Worm (Caenorhabditis elegans): ENCODE data around the gene math-13.

math-13 gene

ce11 chrII:1922665-1923187, 47.0 kb downstream of the math-13 start, which contains the start of the genes bath-2 and F52C6.4:
bath-2 (minus strand) TSS chrII:1922765.
F52C6.4 (plus strand) TSS chrII:1923137.
- TF ChIP-seq snpc-4 (tag; optimal IDR thresholded peaks at IDR 0.05) (no peak), ham-2 (GFP tag; optimal IDR thresholded peaks at IDR 0.05) (no peak), cnd-1 (tag; optimal IDR thresholded peaks at IDR 0.05) (no peak), elt-3 (tag; optimal IDR thresholded peaks at IDR 0.05) (no peak), mls-2 (tag; optimal IDR thresholded peaks at IDR 0.05) (no peak), elt-1 (tag; optimal IDR thresholded peaks at IDR 0.05; ENCODE audit: borderline replicate concordance, insufficient read depth) (no peak), sem-2 (GFP tag; optimal IDR thresholded peaks at IDR 0.05) (no peak), zip-8 (tag; optimal IDR thresholded peaks at IDR 0.05) (no peak), ceh-39 (tag; optimal IDR thresholded peaks at IDR 0.05) (no peak), nhr-237 (tag; optimal IDR thresholded peaks at IDR 0.05) (no peak), lsy-2 (tag; optimal IDR thresholded peaks at IDR 0.05) (no peak), mep-1 (tag; optimal IDR thresholded peaks at IDR 0.05) (no peak), unc-62 (GFP tag; optimal IDR thresholded peaks at IDR 0.05) (no peak), unc-39 (tag; optimal IDR thresholded peaks at IDR 0.05) (no peak), bed-3 (GFP tag; optimal IDR thresholded peaks at IDR 0.05) (no peak), nhr-76 (tag; optimal IDR thresholded peaks at IDR 0.05) (no peak), nhr-2 (tag; optimal IDR thresholded peaks at IDR 0.05) (no peak), nhr-28 (tag; optimal IDR thresholded peaks at IDR 0.05) (no peak), ces-1 (GFP tag; optimal IDR thresholded peaks at IDR 0.05) (no peak)

ce11 chrII:1924459-1924858, 48.7 kb downstream of the math-13 start, which contains the start of gene F52C6.3:
F52C6.3 (plus strand) TSS chrII:1924759.
- TF ChIP-seq M03D4.4 (tag; optimal IDR thresholded peaks at IDR 0.05) (no peak), sptf-1 (tag; optimal IDR thresholded peaks at IDR 0.05) (no peak), ceh-39 (tag; optimal IDR thresholded peaks at IDR 0.05) (no peak), unc-62 (GFP tag; optimal IDR thresholded peaks at IDR 0.05) (no peak), ham-2 (GFP tag; optimal IDR thresholded peaks at IDR 0.05) (no peak), mab-5 (tag; optimal IDR thresholded peaks at IDR 0.05) (no peak), mls-2 (tag; optimal IDR thresholded peaks at IDR 0.05) (no peak), mep-1 (tag; optimal IDR thresholded peaks at IDR 0.05) (no peak), nhr-12 (tag; optimal IDR thresholded peaks at IDR 0.05) (no peak), cnd-1 (tag; optimal IDR thresholded peaks at IDR 0.05) (no peak), elt-3 (tag; optimal IDR thresholded peaks at IDR 0.05) (no peak)

- TF ChIP-seq elt-3 (tag; optimal IDR thresholded peaks at IDR 0.05), result no peak
- TF ChIP-seq hlh-1 (tag; optimal IDR thresholded peaks at IDR 0.05), result no peak
- no peak for TF ChIP-seq tbx-8 (GFP tag; optimal IDR thresholded peaks at IDR 0.05)
- no peak for TF ChIP-seq lin-32 (GFP tag; optimal IDR thresholded peaks at IDR 0.05)
- TF ChIP-seq unc-39 (tag; optimal IDR thresholded peaks at IDR 0.05), result no peak
- TF ChIP-seq snpc-4 (tag; optimal IDR thresholded peaks at IDR 0.05), result no peak
- TF ChIP-seq ceh-43 (GFP tag; optimal IDR thresholded peaks at IDR 0.05), result no peak
Measured at ce11 chrII:1926162-1926561, 50.4 kb downstream of the math-13 start, which contains the start of gene F52C6.2. F52C6.2 (plus strand) TSS chrII:1926462.

Data from whole organism, mixed stage, embryonic.